Worm (Caenorhabditis elegans): ENCODE results near the gene kup-1.

kup-1 gene

DNA sequence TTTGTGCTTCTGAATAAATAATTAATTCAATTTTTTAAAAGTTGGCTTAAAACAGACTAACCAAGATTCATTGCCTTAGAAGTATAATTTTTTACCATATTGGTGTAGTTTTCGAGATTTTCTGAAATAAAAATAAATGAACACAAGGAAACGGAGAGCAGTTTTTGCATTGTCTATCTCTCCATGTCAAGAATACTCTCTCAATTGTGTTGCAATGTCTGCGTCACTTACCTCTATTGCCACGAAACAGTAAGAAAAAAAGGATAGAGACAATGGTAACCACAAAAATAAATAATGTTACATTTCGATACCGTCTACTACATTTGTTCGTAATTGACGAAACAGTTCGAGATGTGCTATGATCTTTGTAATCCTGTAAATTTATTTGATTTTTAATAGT, 42.3 kb upstream of the kup-1 start, which contains the start of gene R07B7.10:
R07B7.10 (plus strand) TSS at position 285 of the 400 bp plus-strand sequence.
- TF ChIP-seq sox-2 (GFP tag; IDR thresholded peaks at IDR 0.05): no peak
- no peak for TF ChIP-seq Y22D7AL.16 (tag; optimal IDR thresholded peaks at IDR 0.05)
- TF ChIP-seq gmeb-2 (tag; optimal IDR thresholded peaks at IDR 0.05): no peak
- no peak for TF ChIP-seq mec-3 (tag; optimal IDR thresholded peaks at IDR 0.05; ENCODE audit: borderline replicate concordance)
- no peak for TF ChIP-seq zip-5 (tag; optimal IDR thresholded peaks at IDR 0.05)
- TF ChIP-seq tbx-7 (tag; optimal IDR thresholded peaks at IDR 0.05): no peak
- TF ChIP-seq ahr-1 (tag; optimal IDR thresholded peaks at IDR 0.05): no peak

DNA sequence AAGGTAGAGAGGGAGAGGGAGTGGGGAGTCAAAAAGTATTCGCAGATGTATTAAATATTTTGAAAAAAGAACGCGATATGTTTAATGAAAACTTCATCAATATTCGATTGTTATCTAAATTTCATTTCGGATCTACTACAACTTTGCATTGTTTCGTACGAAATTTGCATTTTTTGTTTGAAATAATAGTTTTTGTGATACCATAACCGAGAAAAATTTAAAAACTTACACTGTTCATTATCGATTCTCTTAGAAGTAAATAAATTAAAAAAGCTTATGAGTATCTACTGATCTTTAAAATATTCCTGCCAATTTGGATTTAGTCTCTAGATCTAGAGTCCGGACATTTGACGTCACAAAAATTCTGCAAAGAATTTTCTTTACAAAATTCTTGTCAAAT, 39.6 kb upstream of the kup-1 start, which contains the start of gene R07B7.9:
R07B7.9 (minus strand) TSS at position 101 of the 400 bp plus-strand sequence.
- TF ChIP-seq elt-4 (tag; optimal IDR thresholded peaks at IDR 0.05): no peak
- no peak for TF ChIP-seq hlh-30 (tag; optimal IDR thresholded peaks at IDR 0.05; ENCODE audit: insufficient read depth)
- TF ChIP-seq nfya-1 (tag; optimal IDR thresholded peaks at IDR 0.05): no peak
- TF ChIP-seq pha-2 (tag; optimal IDR thresholded peaks at IDR 0.05): no peak
- no peak for TF ChIP-seq eyg-1 (tag; optimal IDR thresholded peaks at IDR 0.05)
- no peak for TF ChIP-seq unc-55 (GFP tag; optimal IDR thresholded peaks at IDR 0.05)
- TF ChIP-seq mec-3 (tag; optimal IDR thresholded peaks at IDR 0.05; ENCODE audit: borderline replicate concordance): no peak
- TF ChIP-seq hlh-15 (tag; optimal IDR thresholded peaks at IDR 0.05): no peak

DNA sequence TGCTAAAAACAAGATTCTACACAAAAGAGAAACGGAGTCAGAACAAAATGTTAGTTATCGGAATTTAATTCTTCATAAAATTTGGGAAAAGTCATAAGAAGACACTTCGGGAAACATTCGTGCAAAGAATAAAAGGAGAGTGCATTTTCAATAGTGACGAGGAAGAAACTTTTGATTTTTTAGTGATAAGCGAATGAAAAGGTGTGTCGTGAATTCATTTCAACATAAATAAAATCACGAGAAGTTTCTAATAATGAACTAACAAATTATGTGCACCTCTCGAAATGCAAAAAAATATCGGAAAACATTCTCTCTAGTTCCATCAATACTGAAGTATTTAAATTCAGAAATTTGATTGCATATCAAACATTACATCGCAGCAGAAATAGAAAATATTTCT, 35.3 kb upstream of the kup-1 start:
- TF ChIP-seq fkh-10 (GFP tag; optimal IDR thresholded peaks at IDR 0.05) (no peak), pha-4 (tag; optimal IDR thresholded peaks at IDR 0.05) (no peak)

DNA sequence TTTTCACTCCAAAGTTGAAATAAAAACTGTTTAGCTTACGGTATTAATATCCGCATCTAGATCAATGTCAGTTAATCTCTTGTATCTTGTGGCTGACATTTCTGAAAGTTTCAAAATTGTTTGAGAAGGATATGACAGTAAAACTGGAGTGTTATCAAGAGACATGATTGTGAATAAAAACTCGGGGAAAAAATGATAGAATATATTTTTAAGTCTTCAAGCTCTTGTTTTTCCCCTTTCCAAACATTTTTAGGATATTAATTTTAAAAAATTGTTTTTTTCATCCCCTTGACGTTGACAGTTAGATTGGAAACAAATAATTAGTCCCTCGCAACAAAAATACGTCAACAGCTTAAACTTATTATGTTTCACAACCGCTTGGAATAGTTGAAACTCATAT, 34.2 kb upstream of the kup-1 start, which contains the start of gene R07B7.6:
R07B7.6 (minus strand) TSS at position 101 of the 400 bp plus-strand sequence.
- TF ChIP-seq ets-4 (tag; optimal IDR thresholded peaks at IDR 0.05): no peak
- TF ChIP-seq pha-4 (tag; optimal IDR thresholded peaks at IDR 0.05): no peak
- no peak for TF ChIP-seq K02D7.2 (tag; optimal IDR thresholded peaks at IDR 0.05)
- TF ChIP-seq sdc-2 (tag; optimal IDR thresholded peaks at IDR 0.05): no peak
- no peak for TF ChIP-seq pax-1 (tag; optimal IDR thresholded peaks at IDR 0.05)
- TF ChIP-seq tbx-7 (tag; optimal IDR thresholded peaks at IDR 0.05): no peak
- no peak for TF ChIP-seq pha-2 (tag; optimal IDR thresholded peaks at IDR 0.05)

DNA sequence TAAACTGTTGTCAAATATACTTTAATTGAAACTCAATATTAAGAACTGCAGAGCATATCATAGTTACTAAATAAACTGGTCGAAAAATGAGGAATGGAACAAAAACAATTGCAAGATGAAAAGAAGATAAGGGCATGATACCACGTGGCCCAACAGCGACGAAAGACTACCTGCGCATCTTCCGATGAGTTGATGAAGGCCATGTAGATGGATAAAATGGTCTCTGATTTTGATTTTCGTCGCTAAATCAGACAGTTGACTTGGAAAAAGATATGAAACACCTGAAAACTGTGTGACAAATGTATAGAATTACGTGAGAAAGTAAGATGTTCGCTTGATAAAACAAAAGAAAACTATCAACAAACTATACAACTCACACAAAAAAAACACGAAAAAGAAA, 30.8 kb upstream of the kup-1 start:
- no peak for TF ChIP-seq madf-2 (tag; optimal IDR thresholded peaks at IDR 0.05)
- no peak for TF ChIP-seq odd-2 (tag; optimal IDR thresholded peaks at IDR 0.05)
- no peak for TF ChIP-seq ceh-24 (tag; optimal IDR thresholded peaks at IDR 0.05)

DNA sequence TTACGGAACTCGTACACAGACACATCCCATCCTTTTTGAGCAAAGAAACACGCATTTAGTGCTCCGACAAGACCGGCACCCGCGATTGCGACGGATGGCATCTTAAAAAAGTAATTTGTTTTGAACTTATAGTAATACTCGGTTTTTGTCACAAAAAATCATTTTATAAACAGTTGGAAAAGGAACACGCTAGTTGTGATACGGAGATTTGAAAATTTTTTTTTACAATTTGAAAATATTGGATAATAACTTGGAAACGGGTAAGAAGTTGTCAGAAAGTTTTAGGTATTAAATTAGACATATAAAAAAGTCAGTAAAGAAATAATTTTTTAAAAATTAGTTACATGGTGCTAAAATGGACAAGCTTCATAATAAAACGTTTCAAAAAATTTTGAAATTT, 29.7 kb upstream of the kup-1 start, which contains the start of gene kmo-1:
kmo-1 (minus strand) TSS at position 101 of the 400 bp plus-strand sequence.
- TF ChIP-seq pros-1 (tag; optimal IDR thresholded peaks at IDR 0.05) (no peak), ceh-22 (tag; optimal IDR thresholded peaks at IDR 0.05) (no peak), sox-4 (tag; optimal IDR thresholded peaks at IDR 0.05) (no peak), T23F11.4 (GFP tag; optimal IDR thresholded peaks at IDR 0.05) (no peak), madf-2 (tag; optimal IDR thresholded peaks at IDR 0.05) (no peak), ahr-1 (tag; optimal IDR thresholded peaks at IDR 0.05) (no peak), fax-1 (tag; optimal IDR thresholded peaks at IDR 0.05) (no peak), ceh-31 (tag; optimal IDR thresholded peaks at IDR 0.05) (no peak), F13H6.1 (tag; optimal IDR thresholded peaks at IDR 0.05) (no peak), ama-1 (optimal IDR thresholded peaks at IDR 0.05) (no peak), nhr-232 (tag; optimal IDR thresholded peaks at IDR 0.05) (no peak), ceh-34 (tag; optimal IDR thresholded peaks at IDR 0.05) (no peak), fkh-6 (tag; optimal IDR thresholded peaks at IDR 0.05) (no peak), nhr-11 (tag; optimal IDR thresholded peaks at IDR 0.05) (no peak), C08G9.2 (tag; optimal IDR thresholded peaks at IDR 0.05) (no peak), ztf-16 (tag; optimal IDR thresholded peaks at IDR 0.05) (no peak), odd-2 (tag; optimal IDR thresholded peaks at IDR 0.05) (no peak), eyg-1 (tag; optimal IDR thresholded peaks at IDR 0.05) (no peak), ceh-6 (GFP tag; optimal IDR thresholded peaks at IDR 0.05) (no peak), ttx-3 (tag; optimal IDR thresholded peaks at IDR 0.05) (no peak)

Data from whole organism, late embryonic.